Worm (Caenorhabditis elegans) whole organism, L2 larva: Measurements from ENCODE around the gene T13C5.6.

Experiments
- C34F6.9 ChIP-seq: fragments of 150-350 bp; optimal IDR thresholded peaks from 2 replicates; lab custom pipeline; 2014; ENCODE audit warnings: missing biosample characterization, missing genetic modification characterization
- ama-1 ChIP-seq: fragments of 150-350 bp; optimal IDR thresholded peaks from 2 replicates; lab custom pipeline; 2018; ENCODE audit warnings: inconsistent platforms
- egl-27 ChIP-seq: sonication (generic microtip); optimal IDR thresholded peaks from 3 replicates; lab custom pipeline; 2017; ENCODE audit warnings: missing biosample characterization, missing genetic modification reagents, missing genetic modification characterization
- elt-3 ChIP-seq: sonication (generic microtip); optimal IDR thresholded peaks from 2 replicates; lab custom pipeline; 2017; ENCODE audit warnings: missing biosample characterization, missing genetic modification characterization
- lin-13 ChIP-seq: fragments of 150-350 bp; optimal IDR thresholded peaks from 2 replicates; lab custom pipeline; 2014; ENCODE audit warnings: missing biosample characterization, missing genetic modification reagents, missing genetic modification characterization
- lsy-2 ChIP-seq, 2 experiments: fragments of 150-350 bp in 1 of 2; sonication (generic microtip) in 1 of 2; optimal IDR thresholded peaks; 2 replicates each; lab custom pipeline; 2014 to 2017; ENCODE audit warnings: missing biosample characterization in 2 of 2, missing genetic modification characterization in 2 of 2
- nhr-11 ChIP-seq: fragments of 150-350 bp; optimal IDR thresholded peaks from 2 replicates; lab custom pipeline; 2014; ENCODE audit warnings: missing biosample characterization, missing genetic modification characterization
- unc-55 ChIP-seq: fragments of 150-350 bp; sonication (generic microtip); optimal IDR thresholded peaks from 3 replicates; lab custom pipeline; 2014; ENCODE audit warnings: missing biosample characterization, missing genetic modification reagents, missing genetic modification characterization
- ztf-11 ChIP-seq: sonication (generic microtip); optimal IDR thresholded peaks from 2 replicates; lab custom pipeline; 2017; ENCODE audit warnings: missing biosample characterization, missing genetic modification characterization

- no peak for TF ChIP-seq elt-3 (tag; lab: Kevin White, UChicago)
- TF ChIP-seq unc-55 (GFP tag; lab: Kevin White, UChicago) = no peak
- no peak for TF ChIP-seq lsy-2 (tag; optimal IDR thresholded peaks at IDR 0.05; lab: Kevin White, UChicago)
- TF ChIP-seq ztf-11 = no peak
- no peak for TF ChIP-seq egl-27 (tag; lab: Kevin White, UChicago)
- TF ChIP-seq lin-13 = no peak
- TF ChIP-seq C34F6.9 (tag; lab: Kevin White, UChicago) = no peak
- TF ChIP-seq ama-1 (lab: Kevin White, UChicago) = no peak
- no peak for TF ChIP-seq nhr-11 (tag; lab: Kevin White, UChicago)
These were observed 13.2 kb downstream of the T13C5.6 start, which contains the start of gene ceh-54 for ce11 chrX:6194191-6194724.
